Fruit fly (Drosophila melanogaster): ENCODE data around the gene CG16952.

Gene CG16952

dm6 chrX:15852815-15853542, 17.0 kb upstream of the CG16952 start, which contains the start of the genes UBL3 and CG15914 (continued):
- TF ChIP-seq BEAF-32 (GFP tag; optimal IDR thresholded peaks at IDR 0.05): peak; percentile 57
- no peak for TF ChIP-seq p53 (GFP tag; optimal IDR thresholded peaks at IDR 0.05)
- no peak for TF ChIP-seq CG10147 (GFP tag; optimal IDR thresholded peaks at IDR 0.05)
- TF ChIP-seq gem (tag; optimal IDR thresholded peaks at IDR 0.05): no peak
- no peak for TF ChIP-seq Aef1 (GFP tag; IDR thresholded peaks at IDR 0.05)
- no peak for TF ChIP-seq CG11723 (GFP tag; optimal IDR thresholded peaks at IDR 0.05)
- TF ChIP-seq klu (GFP tag; IDR thresholded peaks at IDR 0.05): no peak
- TF ChIP-seq CG7745 (tag; optimal IDR thresholded peaks at IDR 0.05): no peak
- no peak for TF ChIP-seq Poxn (GFP tag; IDR thresholded peaks at IDR 0.05)
- no peak for TF ChIP-seq Hmx (GFP tag; optimal IDR thresholded peaks at IDR 0.05)
- no peak for TF ChIP-seq wek (GFP tag; optimal IDR thresholded peaks at IDR 0.05)
- no peak for TF ChIP-seq Rx (GFP tag; IDR thresholded peaks at IDR 0.05)
- peak; percentile 67 for TF ChIP-seq MTF-1 (GFP tag; optimal IDR thresholded peaks at IDR 0.05; ENCODE audit: borderline replicate concordance)
- TF ChIP-seq CG1024 (GFP tag; IDR thresholded peaks at IDR 0.05): no peak
- no peak for TF ChIP-seq CG16815 (GFP tag; optimal IDR thresholded peaks at IDR 0.05)
- no peak for TF ChIP-seq Hmr (GFP tag; optimal IDR thresholded peaks at IDR 0.05)
- TF ChIP-seq Bteb2 (GFP tag; optimal IDR thresholded peaks at IDR 0.05): no peak
- TF ChIP-seq ci (GFP tag; IDR thresholded peaks at IDR 0.05): no peak
- TF ChIP-seq ara (GFP tag; IDR thresholded peaks at IDR 0.05): no peak
- TF ChIP-seq Ada2b (GFP tag; IDR thresholded peaks at IDR 0.05): no peak
- no peak for TF ChIP-seq onecut (GFP tag; IDR thresholded peaks at IDR 0.05)
- no peak for TF ChIP-seq shn (GFP tag; optimal IDR thresholded peaks at IDR 0.05)
- no peak for TF ChIP-seq fd64A (GFP tag; optimal IDR thresholded peaks at IDR 0.05)
- TF ChIP-seq CG34224 (GFP tag; IDR thresholded peaks at IDR 0.05; ENCODE audit: partially characterized antibody): no peak
- TF ChIP-seq CG6272 (GFP tag; IDR thresholded peaks at IDR 0.05): no peak
- TF ChIP-seq Doc3 (GFP tag; IDR thresholded peaks at IDR 0.05; ENCODE audit: partially characterized antibody): no peak
- no peak for TF ChIP-seq Atf-2 (GFP tag; optimal IDR thresholded peaks at IDR 0.05)
- TF ChIP-seq kay (GFP tag; optimal IDR thresholded peaks at IDR 0.05): no peak
- TF ChIP-seq Nf-YB (GFP tag; optimal IDR thresholded peaks at IDR 0.05): no peak
- no peak for TF ChIP-seq CG5180 (GFP tag; optimal IDR thresholded peaks at IDR 0.05)
- TF ChIP-seq zf30C (GFP tag; optimal IDR thresholded peaks at IDR 0.05): no peak
- TF ChIP-seq phol (tag; optimal IDR thresholded peaks at IDR 0.05): peak; percentile 57
- TF ChIP-seq CG1603 (tag; optimal IDR thresholded peaks at IDR 0.05): peak; percentile 80
- no peak for TF ChIP-seq HmgD (GFP tag; optimal IDR thresholded peaks at IDR 0.05)
- no peak for TF ChIP-seq bab2 (GFP tag; optimal IDR thresholded peaks at IDR 0.05)
- no peak for TF ChIP-seq Bdp1 (GFP tag; optimal IDR thresholded peaks at IDR 0.05)
- TF ChIP-seq Dip2 (GFP tag; IDR thresholded peaks at IDR 0.05): no peak
- no peak for TF ChIP-seq CG31365 (tag; optimal IDR thresholded peaks at IDR 0.05)
- no peak for TF ChIP-seq CG18011 (GFP tag; optimal IDR thresholded peaks at IDR 0.05)
- peak; percentile 39 for TF ChIP-seq CG9727 (GFP tag; optimal IDR thresholded peaks at IDR 0.05)
- no peak for TF ChIP-seq ind (GFP tag; optimal IDR thresholded peaks at IDR 0.05)
- no peak for TF ChIP-seq mam (GFP tag; optimal IDR thresholded peaks at IDR 0.05)
- TF ChIP-seq trh (GFP tag; optimal IDR thresholded peaks at IDR 0.05): no peak
- no peak for TF ChIP-seq yki (optimal IDR thresholded peaks at IDR 0.05)
- no peak for TF ChIP-seq Abd-B (GFP tag; optimal IDR thresholded peaks at IDR 0.05)
- no peak for TF ChIP-seq CG34422 (GFP tag; IDR thresholded peaks at IDR 0.05)
- no peak for TF ChIP-seq Meics (GFP tag; optimal IDR thresholded peaks at IDR 0.05)
- peak; percentile 95 for TF ChIP-seq CG9797 (GFP tag; optimal IDR thresholded peaks at IDR 0.05)
- no peak for TF ChIP-seq CG5953 (GFP tag; IDR thresholded peaks at IDR 0.05)
- TF ChIP-seq Hsf (GFP tag; optimal IDR thresholded peaks at IDR 0.05): no peak
- TF ChIP-seq CG4328 (GFP tag; optimal IDR thresholded peaks at IDR 0.05): no peak

Measured in whole organism, embryonic.